Worm (Caenorhabditis elegans) whole organism, mixed stage, embryonic: ENCODE measurements around the gene F59D12.2.

Source experiments
- blmp-1 ChIP-seq: fragments of 150-350 bp; optimal IDR thresholded peaks from 2 replicates; lab custom pipeline; 2014; ENCODE audit warnings: missing biosample characterization, missing genetic modification characterization
- lin-13 ChIP-seq: fragments of 150-350 bp; optimal IDR thresholded peaks from 2 replicates; lab custom pipeline; 2014; ENCODE audit warnings: missing biosample characterization, missing genetic modification characterization
- lin-32 ChIP-seq: fragments of 200-800 bp; sonication (Bioruptor generic); optimal IDR thresholded peaks from 2 replicates; lab custom pipeline; 2018; ENCODE audit warnings: mild to moderate bottlenecking, missing genetic modification characterization, missing compliant biosample characterization
- nhr-237 ChIP-seq: fragments of 150-350 bp; optimal IDR thresholded peaks from 2 replicates; lab custom pipeline; 2014; ENCODE audit warnings: missing biosample characterization, missing genetic modification characterization
- unc-62 ChIP-seq: fragments of 150-350 bp; optimal IDR thresholded peaks from 2 replicates; lab custom pipeline; 2014; ENCODE audit warnings: missing biosample characterization, missing genetic modification reagents, missing genetic modification characterization

- TF ChIP-seq nhr-237 (tag; lab: Kevin White, UChicago) (no peak), lin-13 (no peak), unc-62 (no peak), blmp-1 (tag; lab: Kevin White, UChicago) (no peak), lin-32 (GFP tag; lab: Kevin White, UChicago) (no peak)
Observed at ce11 chrX:15630340-15630739, 45.2 kb downstream of the F59D12.2 start, which contains the start of gene K09E9.4.
